Worm (Caenorhabditis elegans): ENCODE data around the gene C07B5.2.

- TF ChIP-seq ceh-22 (tag; optimal IDR thresholded peaks at IDR 0.05) (no peak), K02D7.2 (tag; optimal IDR thresholded peaks at IDR 0.05) (no peak), unc-86 (tag; optimal IDR thresholded peaks at IDR 0.05) (no peak), pag-3 (tag; optimal IDR thresholded peaks at IDR 0.05; ENCODE audit: borderline replicate concordance) (no peak), ceh-31 (tag; optimal IDR thresholded peaks at IDR 0.05) (no peak)
Observed at ce11 chrX:9550519-9550918, 33.5 kb upstream of the C07B5.2 start.

Measured in whole organism, late embryonic.